Fruit fly (Drosophila melanogaster): ENCODE data around the gene Zmynd8.

dm6 chr3R:31687782-31688181 is 18.5 kb downstream of the Zmynd8 start:
- no peak for TF ChIP-seq CG7045 (GFP tag; optimal IDR thresholded peaks at IDR 0.05)
- TF ChIP-seq Mnt (GFP tag; optimal IDR thresholded peaks at IDR 0.05) = no peak
- TF ChIP-seq kay (GFP tag; ENCODE audit: borderline replicate concordance) = no peak
- no peak for TF ChIP-seq CG1620 (GFP tag; optimal IDR thresholded peaks at IDR 0.05)
- no peak for TF ChIP-seq CG33017 (tag; optimal IDR thresholded peaks at IDR 0.05)
